Fruit fly (Drosophila melanogaster) whole organism, wandering third instar larva: ENCODE data around the gene CG33543.
A peak's percentile ranks its signal among the peaks of the same experiment; 100 is the strongest.

Experiments
- Abd-B ChIP-seq: fragments of >200 bp; optimal IDR thresholded peaks from 2 replicates; lab custom pipeline; 2017; ENCODE audit warnings: missing biosample characterization, missing genetic modification characterization
- CG32264 ChIP-seq: fragments of 200-800 bp; sonication (Bioruptor generic); optimal IDR thresholded peaks from 2 replicates; lab custom pipeline; 2016; ENCODE audit warnings: missing biosample characterization, missing genetic modification characterization
- CG9705 ChIP-seq: fragments of 200-800 bp; sonication (Bioruptor generic); optimal IDR thresholded peaks from 2 replicates; lab custom pipeline; 2018; ENCODE audit warnings: missing biosample characterization, mild to moderate bottlenecking, missing genetic modification characterization
- CrebA ChIP-seq: fragments of 200-800 bp; sonication (Bioruptor generic); optimal IDR thresholded peaks from 2 replicates; lab custom pipeline; 2016; ENCODE audit warnings: missing biosample characterization, mild to moderate bottlenecking, missing genetic modification characterization, borderline replicate concordance
- Dfd ChIP-seq: fragments of >200 bp; optimal IDR thresholded peaks from 2 replicates; lab custom pipeline; 2017; ENCODE audit warnings: missing biosample characterization, missing genetic modification characterization
- Dif ChIP-seq: fragments of 200-275, 200-300 bp; sonication (Bioruptor generic); optimal IDR thresholded peaks from 2 replicates; lab custom pipeline; 2018; ENCODE audit warnings: missing biosample characterization, missing genetic modification characterization; ENCODE audit not compliant: partially characterized antibody
- HLH106 ChIP-seq: fragments of 200-800 bp; optimal IDR thresholded peaks from 3 replicates; lab custom pipeline; 2019; ENCODE audit warnings: missing biosample characterization, mild to moderate bottlenecking, missing genetic modification characterization, moderate library complexity
- Hnf4 ChIP-seq: fragments of 200-800 bp; sonication (Bioruptor generic); optimal IDR thresholded peaks from 2 replicates; lab custom pipeline; 2016; ENCODE audit warnings: missing biosample characterization, mild to moderate bottlenecking, missing genetic modification characterization
- Hr78 ChIP-seq: fragments of >200 bp; optimal IDR thresholded peaks from 2 replicates; lab custom pipeline; 2017; ENCODE audit warnings: missing biosample characterization, missing genetic modification characterization
- Hr83 ChIP-seq: fragments of 200-300 bp; sonication (Bioruptor generic); optimal IDR thresholded peaks from 2 replicates; lab custom pipeline; 2016; ENCODE audit warnings: missing biosample characterization, mild to moderate bottlenecking, missing genetic modification characterization, moderate library complexity; ENCODE audit not compliant: poor library complexity, severe bottlenecking
- Jra ChIP-seq: sonication (Bioruptor generic); optimal IDR thresholded peaks from 2 replicates; lab custom pipeline; 2016; ENCODE audit warnings: missing biosample characterization, missing genetic modification characterization
- Mio ChIP-seq: sonication (Bioruptor generic); optimal IDR thresholded peaks from 2 replicates; lab custom pipeline; 2016; ENCODE audit warnings: missing biosample characterization, missing genetic modification characterization
- Myc ChIP-seq: fragments of >200 bp; optimal IDR thresholded peaks from 2 replicates; lab custom pipeline; 2017
- N ChIP-seq: fragments of >200 bp; optimal IDR thresholded peaks from 2 replicates; lab custom pipeline; 2018; ENCODE audit warnings: missing biosample characterization, missing external identifiers, missing genetic modification characterization
- OdsH ChIP-seq: fragments of 200-800 bp; sonication (Bioruptor generic); optimal IDR thresholded peaks from 2 replicates; lab custom pipeline; 2016; ENCODE audit warnings: missing biosample characterization, mild to moderate bottlenecking, missing genetic modification characterization
- Rel ChIP-seq, 2 experiments: fragments of 200-800 bp; sonication (Bioruptor generic) in 1 of 2; optimal IDR thresholded peaks; 2 replicates in 1 of 2; 3 replicates in 1 of 2; lab custom pipeline; 2016 to 2019; ENCODE audit warnings: mild to moderate bottlenecking in 2 of 2, missing biosample characterization in 2 of 2, missing genetic modification characterization in 2 of 2, moderate library complexity in 1 of 2
- Sp1 ChIP-seq: fragments of 200-800 bp; sonication (Bioruptor generic); optimal IDR thresholded peaks from 3 replicates; lab custom pipeline; 2019; ENCODE audit warnings: missing biosample characterization, mild to moderate bottlenecking, missing genetic modification characterization, moderate library complexity
- Vsx2 ChIP-seq: fragments of 200-300, 225-300 bp; sonication (Bioruptor generic); optimal IDR thresholded peaks from 2 replicates; lab custom pipeline; 2018; ENCODE audit warnings: missing biosample characterization, missing genetic modification characterization; ENCODE audit not compliant: partially characterized antibody
- br ChIP-seq: fragments of 200-800 bp; sonication (Bioruptor generic); optimal IDR thresholded peaks from 2 replicates; lab custom pipeline; 2016; ENCODE audit warnings: missing biosample characterization, missing genetic modification characterization
- dl ChIP-seq, 2 experiments: fragments of 175-275, 200-275 bp in 1 of 2; fragments of 200-275 bp in 1 of 2; sonication (Bioruptor generic); optimal IDR thresholded peaks; lab custom pipeline; 2018; ENCODE audit warnings: mild to moderate bottlenecking in 2 of 2, missing biosample characterization in 2 of 2, missing genetic modification characterization in 2 of 2, moderate library complexity in 2 of 2; ENCODE audit not compliant: partially characterized antibody in 2 of 2, insufficient read depth in 1 of 2
- ey ChIP-seq: fragments of 200-800 bp; sonication (Bioruptor generic); optimal IDR thresholded peaks from 2 replicates; lab custom pipeline; 2016; ENCODE audit warnings: missing biosample characterization, missing genetic modification characterization
- foxo ChIP-seq, 2 experiments: fragments of 200-800 bp; sonication (Bioruptor generic); optimal IDR thresholded peaks; 2 replicates in 1 of 2; 3 replicates in 1 of 2; lab custom pipeline; 2016 to 2017; ENCODE audit warnings: missing biosample characterization in 2 of 2, missing genetic modification characterization in 2 of 2
- fru ChIP-seq: fragments of 200-800 bp; sonication (Bioruptor generic); optimal IDR thresholded peaks from 3 replicates; lab custom pipeline; 2016; ENCODE audit warnings: missing biosample characterization, mild to moderate bottlenecking, missing genetic modification characterization
- h ChIP-seq: fragments of 200-800 bp; sonication (Bioruptor generic); optimal IDR thresholded peaks from 3 replicates; lab custom pipeline; 2016; ENCODE audit warnings: missing biosample characterization, mild to moderate bottlenecking, missing genetic modification characterization
- jim ChIP-seq: fragments of 175-275, 200-325 bp; sonication (Bioruptor generic); optimal IDR thresholded peaks from 2 replicates; lab custom pipeline; 2016; ENCODE audit warnings: missing biosample characterization, mild to moderate bottlenecking, missing genetic modification characterization
- lola ChIP-seq: fragments of >200 bp; optimal IDR thresholded peaks from 2 replicates; lab custom pipeline; 2017; ENCODE audit warnings: missing biosample characterization, missing genetic modification characterization
- pan ChIP-seq: fragments of >200 bp; optimal IDR thresholded peaks from 2 replicates; lab custom pipeline; 2017
- psq ChIP-seq: fragments of 200-800 bp; sonication (Bioruptor generic); optimal IDR thresholded peaks from 3 replicates; lab custom pipeline; 2017; ENCODE audit warnings: missing biosample characterization, mild to moderate bottlenecking, missing genetic modification characterization, moderate library complexity
- rgr ChIP-seq: fragments of 200-800 bp; sonication (Bioruptor generic); optimal IDR thresholded peaks from 3 replicates; lab custom pipeline; 2016; ENCODE audit warnings: missing biosample characterization, mild to moderate bottlenecking, missing genetic modification characterization
- sage ChIP-seq: fragments of 200-800 bp; sonication (Bioruptor generic); optimal IDR thresholded peaks from 2 replicates; lab custom pipeline; 2016; ENCODE audit warnings: missing biosample characterization, mild to moderate bottlenecking, missing genetic modification characterization
- sv ChIP-seq: fragments of 200-800 bp; sonication (Bioruptor generic); optimal IDR thresholded peaks from 3 replicates; lab custom pipeline; 2016; ENCODE audit warnings: missing biosample characterization, missing genetic modification characterization
- usp ChIP-seq: fragments of >200 bp; optimal IDR thresholded peaks from 2 replicates; lab custom pipeline; 2017; ENCODE audit warnings: missing biosample characterization, missing genetic modification characterization
- woc ChIP-seq: sonication (Bioruptor generic); optimal IDR thresholded peaks from 2 replicates; lab custom pipeline; 2016; ENCODE audit warnings: missing biosample characterization, mild to moderate bottlenecking, missing genetic modification characterization

CG33543 gene

dm6 chr2L:2044826-2045225 lies 38.7 kb upstream of the CG33543 start:
- TF ChIP-seq woc (GFP tag; lab: Kevin White, UChicago) (no peak), N (no peak), CG32264 (GFP tag; lab: Kevin White, UChicago) (no peak)

dm6 chr2L:2042072-2042471 lies 36.0 kb upstream of the CG33543 start:
- TF ChIP-seq Sp1 (GFP tag; lab: Kevin White, UChicago), result no peak

dm6 chr2L:2039458-2039857 lies 33.3 kb upstream of the CG33543 start:
- TF ChIP-seq Jra (GFP tag; lab: Kevin White, UChicago) (no peak), br (no peak), CrebA (no peak), fru (GFP tag; lab: Kevin White, UChicago) (no peak), woc (GFP tag; lab: Kevin White, UChicago) (no peak), HLH106 (no peak), h (GFP tag; lab: Kevin White, UChicago) (no peak), OdsH (GFP tag; lab: Kevin White, UChicago) (no peak), lola (GFP tag; lab: Kevin White, UChicago) (no peak), dl (GFP tag; optimal IDR thresholded peaks at IDR 0.05; lab: Kevin White, UChicago; ENCODE audit: insufficient read depth in 1 of 2, partially characterized antibody in 2 of 2) (no peak)

- TF ChIP-seq Mio (GFP tag; lab: Kevin White, UChicago) (no peak), CG9705 (GFP tag; lab: Kevin White, UChicago) (no peak), Rel (GFP tag; optimal IDR thresholded peaks at IDR 0.05; lab: Kevin White, UChicago) (no peak), Rel (tag; optimal IDR thresholded peaks at IDR 0.05; lab: Kevin White, UChicago) (peak; percentile 90)
Observed at dm6 chr2L:2038956-2039263, 32.8 kb upstream of the CG33543 start.

dm6 chr2L:2038253-2038955 lies 32.3 kb upstream of the CG33543 start:
- TF ChIP-seq h (GFP tag; lab: Kevin White, UChicago) (peak; percentile 49), ey (GFP tag; lab: Kevin White, UChicago) (peak; percentile 19), psq (GFP tag; lab: Kevin White, UChicago) (no peak), lola (GFP tag; lab: Kevin White, UChicago) (no peak), Hnf4 (GFP tag; lab: Kevin White, UChicago) (peak; percentile 24)

dm6 chr2L:2037551-2038252 lies 31.6 kb upstream of the CG33543 start:
- TF ChIP-seq psq (GFP tag; lab: Kevin White, UChicago), result peak; percentile 49
- TF ChIP-seq sage, result no peak
- TF ChIP-seq br, result no peak
- TF ChIP-seq rgr (GFP tag; lab: Kevin White, UChicago), result no peak
- no peak for TF ChIP-seq CG9705 (GFP tag; lab: Kevin White, UChicago)
- no peak for TF ChIP-seq Mio (GFP tag; lab: Kevin White, UChicago)
- TF ChIP-seq woc (GFP tag; lab: Kevin White, UChicago), result no peak
- TF ChIP-seq dl (GFP tag; optimal IDR thresholded peaks at IDR 0.05; lab: Kevin White, UChicago; ENCODE audit: insufficient read depth in 1 of 2, partially characterized antibody in 2 of 2), result no peak
- no peak for TF ChIP-seq Dfd
- no peak for TF ChIP-seq jim (GFP tag; lab: Kevin White, UChicago)
- TF ChIP-seq foxo (GFP tag; optimal IDR thresholded peaks at IDR 0.05; lab: Kevin White, UChicago), result no peak
- TF ChIP-seq sv, result no peak
- TF ChIP-seq Dif (GFP tag; lab: Kevin White, UChicago), result no peak
- no peak for TF ChIP-seq Abd-B (GFP tag; lab: Kevin White, UChicago)
- peak; percentile 86 for TF ChIP-seq Myc (lab: Kevin White, UChicago)
- TF ChIP-seq usp (GFP tag; lab: Kevin White, UChicago), result no peak
- TF ChIP-seq Hnf4 (GFP tag; lab: Kevin White, UChicago), result no peak
- TF ChIP-seq lola (GFP tag; lab: Kevin White, UChicago), result no peak
- peak; percentile 21 for TF ChIP-seq N
- no peak for TF ChIP-seq h (GFP tag; lab: Kevin White, UChicago)
- peak; percentile 1 for TF ChIP-seq Hr83 (GFP tag; lab: Kevin White, UChicago)
- no peak for TF ChIP-seq Rel (GFP tag; optimal IDR thresholded peaks at IDR 0.05; lab: Kevin White, UChicago)
- TF ChIP-seq Rel (tag; optimal IDR thresholded peaks at IDR 0.05; lab: Kevin White, UChicago), result peak; percentile 71
- no peak for TF ChIP-seq Vsx2
- no peak for TF ChIP-seq Hr78
- no peak for TF ChIP-seq CG32264 (GFP tag; lab: Kevin White, UChicago)
- TF ChIP-seq pan (lab: Kevin White, UChicago), result no peak
